Worm (Caenorhabditis elegans) whole organism, L3 larva: Measurements from ENCODE around the gene nlp-45.

Experiments used
- ZK546.5 ChIP-seq: sonication (generic microtip); optimal IDR thresholded peaks from 2 replicates; lab custom pipeline; 2017; ENCODE audit warnings: missing biosample characterization, missing genetic modification characterization
- ceh-16 ChIP-seq: sonication (generic microtip); optimal IDR thresholded peaks from 2 replicates; lab custom pipeline; 2017; ENCODE audit warnings: missing biosample characterization, missing genetic modification characterization
- ceh-28 ChIP-seq: fragments of 150-350 bp; optimal IDR thresholded peaks from 2 replicates; lab custom pipeline; 2014; ENCODE audit warnings: missing biosample characterization, missing genetic modification reagents, missing genetic modification characterization
- daf-12 ChIP-seq: fragments of 150-350 bp; optimal IDR thresholded peaks from 2 replicates; lab custom pipeline; 2014; ENCODE audit warnings: missing biosample characterization, missing genetic modification reagents, missing genetic modification characterization
- egl-27 ChIP-seq: sonication (generic microtip); optimal IDR thresholded peaks from 4 replicates; lab custom pipeline; 2017; ENCODE audit warnings: missing biosample characterization, missing genetic modification reagents, missing genetic modification characterization
- elt-1 ChIP-seq: fragments of 150-350 bp; optimal IDR thresholded peaks from 2 replicates; lab custom pipeline; 2014; ENCODE audit warnings: missing biosample characterization, missing genetic modification characterization
- eor-1 ChIP-seq, 2 experiments: fragments of 150-350 bp; optimal IDR thresholded peaks; 2 replicates each; lab custom pipeline; 2014 to 2018; ENCODE audit warnings: missing biosample characterization in 2 of 2, missing genetic modification characterization in 2 of 2
- hmg-11 ChIP-seq: sonication (generic microtip); optimal IDR thresholded peaks from 2 replicates; lab custom pipeline; 2016; ENCODE audit warnings: missing genetic modification characterization, missing compliant biosample characterization
- jun-1 ChIP-seq: fragments of 150-350 bp; optimal IDR thresholded peaks from 2 replicates; lab custom pipeline; 2014; ENCODE audit warnings: missing biosample characterization, missing genetic modification reagents, missing genetic modification characterization
- lin-15B ChIP-seq: fragments of 150-350 bp; optimal IDR thresholded peaks from 2 replicates; lab custom pipeline; 2014; ENCODE audit warnings: missing biosample characterization, missing genetic modification characterization
- lin-39 ChIP-seq: fragments of 150-350 bp; optimal IDR thresholded peaks from 2 replicates; lab custom pipeline; 2018; ENCODE audit warnings: missing biosample characterization, missing genetic modification reagents, missing genetic modification characterization
- mml-1 ChIP-seq: fragments of 150-350 bp; sonication (generic microtip); optimal IDR thresholded peaks from 3 replicates; lab custom pipeline; 2014; ENCODE audit warnings: missing biosample characterization, missing genetic modification characterization
- nhr-12 ChIP-seq: fragments of 150-350 bp; optimal IDR thresholded peaks from 2 replicates; lab custom pipeline; 2014; ENCODE audit warnings: missing biosample characterization, missing genetic modification characterization
- nhr-237 ChIP-seq: fragments of 150-350 bp; optimal IDR thresholded peaks from 2 replicates; lab custom pipeline; 2014; ENCODE audit warnings: missing biosample characterization, missing genetic modification characterization
- nhr-28 ChIP-seq: fragments of 150-350 bp; optimal IDR thresholded peaks from 2 replicates; lab custom pipeline; 2014; ENCODE audit warnings: missing biosample characterization, missing genetic modification characterization
- nhr-43 ChIP-seq: sonication (generic microtip); optimal IDR thresholded peaks from 2 replicates; lab custom pipeline; 2016; ENCODE audit warnings: mild to moderate bottlenecking, missing genetic modification characterization, missing compliant biosample characterization; ENCODE audit not compliant: poor library complexity, severe bottlenecking
- nhr-67 ChIP-seq: fragments of 150-350 bp; optimal IDR thresholded peaks from 2 replicates; lab custom pipeline; 2014; ENCODE audit warnings: missing biosample characterization, missing genetic modification characterization
- nhr-77 ChIP-seq: fragments of 150-350 bp; optimal IDR thresholded peaks from 2 replicates; lab custom pipeline; 2014; ENCODE audit warnings: missing biosample characterization, missing genetic modification characterization
- pqm-1 ChIP-seq: fragments of 150-350 bp; optimal IDR thresholded peaks from 2 replicates; lab custom pipeline; 2017; ENCODE audit warnings: missing biosample characterization, missing genetic modification characterization, inconsistent platforms
- snpc-4 ChIP-seq: fragments of 150-350 bp; optimal IDR thresholded peaks from 2 replicates; lab custom pipeline; 2014; ENCODE audit warnings: missing biosample characterization, missing genetic modification characterization
- unc-39 ChIP-seq: sonication (generic microtip); optimal IDR thresholded peaks from 4 replicates; lab custom pipeline; 2017; ENCODE audit warnings: missing biosample characterization, missing genetic modification characterization
- unc-62 ChIP-seq: fragments of 150-350 bp; sonication (generic microtip); optimal IDR thresholded peaks from 4 replicates; lab custom pipeline; 2014; ENCODE audit warnings: missing biosample characterization, missing genetic modification reagents, missing genetic modification characterization
- zag-1 ChIP-seq: fragments of 150-350 bp; optimal IDR thresholded peaks from 2 replicates; lab custom pipeline; 2014; ENCODE audit warnings: missing biosample characterization, missing genetic modification characterization

Gene nlp-45

DNA sequence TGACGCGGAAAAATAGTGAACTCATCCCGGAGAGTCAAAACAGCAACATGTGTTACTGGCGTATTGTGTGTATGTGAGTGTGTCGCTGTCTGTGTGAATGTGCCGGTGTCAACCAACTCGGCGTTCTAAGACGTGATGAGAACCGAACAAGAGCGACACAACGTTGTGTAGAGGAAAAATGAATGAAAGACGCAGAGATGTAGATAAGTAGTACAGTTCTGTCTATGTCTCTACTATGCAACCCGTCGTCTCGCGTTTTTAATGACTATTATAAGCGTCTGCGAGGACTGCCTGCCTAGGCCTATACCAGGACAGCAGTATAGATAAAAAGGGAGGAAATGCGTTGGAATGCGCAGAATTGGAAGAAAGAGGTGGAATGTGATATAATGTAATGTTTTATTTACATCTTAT lies 50.1 kb downstream of the nlp-45 start (continued):
- TF ChIP-seq nhr-67 (no peak), lin-39 (tag; lab: Kevin White, UChicago) (no peak), eor-1 (tag; optimal IDR thresholded peaks at IDR 0.05; lab: Kevin White, UChicago) (no peak), unc-62 (GFP tag; lab: Kevin White, UChicago) (no peak), pqm-1 (tag; lab: Kevin White, UChicago) (peak; percentile 53), snpc-4 (peak; percentile 29), daf-12 (tag; lab: Kevin White, UChicago) (no peak), ceh-28 (tag; lab: Kevin White, UChicago) (no peak), ceh-16 (tag; lab: Kevin White, UChicago) (no peak), ZK546.5 (tag; lab: Kevin White, UChicago) (no peak), unc-39 (tag; lab: Kevin White, UChicago) (no peak), nhr-12 (no peak), lin-15B (tag; lab: Kevin White, UChicago) (no peak), hmg-11 (peak; percentile 42), nhr-77 (tag; lab: Kevin White, UChicago) (no peak), zag-1 (tag; lab: Kevin White, UChicago) (no peak), jun-1 (tag; lab: Kevin White, UChicago) (no peak), egl-27 (peak; percentile 2), nhr-237 (tag; lab: Kevin White, UChicago) (no peak), elt-1 (no peak), nhr-43 (tag; lab: Kevin White, UChicago) (no peak), mml-1 (tag; lab: Kevin White, UChicago) (no peak), nhr-28 (tag; lab: Kevin White, UChicago) (no peak)
- TF ChIP-seq, all 47 proteins: peak for 11
